Worm (Caenorhabditis elegans) whole organism, L2 larva: Measurements from ENCODE around the gene dhs-11.

Experiments used
- ceh-82 ChIP-seq: fragments of 150-350 bp; optimal IDR thresholded peaks from 2 replicates; lab custom pipeline; 2014; ENCODE audit warnings: missing biosample characterization, missing genetic modification characterization
- snpc-4 ChIP-seq: fragments of 150-350 bp; optimal IDR thresholded peaks from 2 replicates; lab custom pipeline; 2014; ENCODE audit warnings: missing biosample characterization, missing genetic modification characterization

DNA sequence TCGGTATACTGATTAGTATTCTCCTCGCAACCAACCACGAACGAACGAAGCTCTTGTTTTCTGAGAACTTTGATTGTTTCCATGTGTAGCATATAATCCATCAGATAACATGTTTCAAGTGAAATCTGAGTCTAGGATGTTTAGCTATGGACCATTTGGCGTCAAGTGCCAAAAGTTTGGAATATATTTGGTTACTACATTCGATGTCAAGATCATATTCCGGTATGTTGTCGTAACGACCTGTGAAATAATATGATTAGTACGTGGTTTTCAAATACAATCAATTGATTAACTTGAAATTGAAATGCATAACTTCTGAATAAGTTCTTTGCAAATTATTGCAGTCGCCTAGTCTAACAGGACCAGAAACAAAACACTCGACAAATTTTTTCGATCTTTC lies 48.4 kb upstream of the dhs-11 start, which contains the start of gene Y39A1A.17:
- no peak for TF ChIP-seq ceh-82
- no peak for TF ChIP-seq snpc-4 (tag; lab: Kevin White, UChicago)
